Fruit fly (Drosophila melanogaster) S2 (cell line): ENCODE measurements around the gene spict.

Experiments
- CG8478 ChIP-seq: fragments of >200 bp; optimal IDR thresholded peaks from 2 replicates; lab custom pipeline; 2018
- CTCF ChIP-seq, 2 experiments: fragments of >200 bp; optimal IDR thresholded peaks; 2 replicates each; lab custom pipeline; 2018

- no peak for TF ChIP-seq CTCF (optimal IDR thresholded peaks at IDR 0.05; lab: Kevin White, UChicago)
- no peak for TF ChIP-seq CG8478 (lab: Kevin White, UChicago)
Observed at dm6 chr2L:12686811-12687210, 17.7 kb upstream of the spict start.
